Worm (Caenorhabditis elegans) whole organism, late embryonic: ENCODE measurements around the gene R04D3.2.

Experiments
- F13H6.1 ChIP-seq: sonication (generic microtip); optimal IDR thresholded peaks from 2 replicates; lab custom pipeline; 2016; ENCODE audit warnings: missing genetic modification characterization, missing compliant biosample characterization
- ama-1 ChIP-seq: fragments of 150-350 bp; optimal IDR thresholded peaks from 2 replicates; lab custom pipeline; 2014
- ceh-31 ChIP-seq: sonication (generic microtip); optimal IDR thresholded peaks from 2 replicates; lab custom pipeline; 2016; ENCODE audit warnings: missing genetic modification characterization, missing compliant biosample characterization
- dmd-4 ChIP-seq: sonication (generic microtip); optimal IDR thresholded peaks from 2 replicates; lab custom pipeline; 2016; ENCODE audit warnings: borderline replicate concordance, missing genetic modification characterization, missing compliant biosample characterization
- elt-2 ChIP-seq: sonication (generic microtip); optimal IDR thresholded peaks from 2 replicates; lab custom pipeline; 2016; ENCODE audit warnings: missing genetic modification reagents, missing genetic modification characterization, missing compliant biosample characterization
- fkh-6 ChIP-seq: sonication (generic microtip); optimal IDR thresholded peaks from 2 replicates; lab custom pipeline; 2016; ENCODE audit warnings: missing genetic modification characterization, missing compliant biosample characterization
- hlh-8 ChIP-seq: sonication (generic microtip); optimal IDR thresholded peaks from 2 replicates; lab custom pipeline; 2016; ENCODE audit warnings: missing genotype, missing genetic modification characterization, missing compliant biosample characterization
- lim-6 ChIP-seq: sonication (generic microtip); optimal IDR thresholded peaks from 2 replicates; lab custom pipeline; 2016; ENCODE audit warnings: missing genetic modification characterization, missing compliant biosample characterization
- lin-11 ChIP-seq: fragments of 200-800 bp; sonication (Bioruptor generic); optimal IDR thresholded peaks from 2 replicates; lab custom pipeline; 2018; ENCODE audit warnings: mild to moderate bottlenecking, missing genetic modification characterization, missing compliant biosample characterization
- nhr-232 ChIP-seq: sonication (generic microtip); optimal IDR thresholded peaks from 2 replicates; lab custom pipeline; 2016; ENCODE audit warnings: missing genetic modification characterization, missing compliant biosample characterization
- rnt-1 ChIP-seq: sonication (generic microtip); optimal IDR thresholded peaks from 2 replicates; lab custom pipeline; 2016; ENCODE audit warnings: missing genetic modification characterization, missing compliant biosample characterization
- tbx-2 ChIP-seq: sonication (generic microtip); optimal IDR thresholded peaks from 2 replicates; lab custom pipeline; 2016; ENCODE audit warnings: missing genetic modification characterization, missing compliant biosample characterization

DNA sequence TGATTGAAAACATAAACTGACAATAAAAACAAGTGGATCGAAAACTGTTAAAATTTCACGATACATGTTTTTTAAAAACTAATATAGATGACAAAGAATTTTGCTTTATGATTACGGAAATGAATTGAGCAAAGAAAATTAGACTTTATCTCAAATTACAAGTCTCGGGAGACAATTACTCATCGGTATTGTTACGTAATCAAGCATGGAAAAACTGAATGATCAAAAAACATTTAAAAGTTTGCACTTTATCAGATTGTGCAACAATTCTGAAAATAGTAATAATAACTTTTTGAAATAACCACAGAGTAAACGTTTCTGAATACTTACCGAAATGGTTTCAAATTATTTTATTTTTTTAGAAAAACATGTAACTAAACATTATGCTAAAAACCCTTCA, 19.3 kb upstream of the R04D3.2 start, which contains the start of gene srd-43:
- TF ChIP-seq lin-11 (tag; lab: Kevin White, UChicago) (no peak), hlh-8 (tag; lab: Kevin White, UChicago) (no peak), ama-1 (no peak), elt-2 (tag; lab: Kevin White, UChicago) (no peak), F13H6.1 (tag; lab: Kevin White, UChicago) (no peak), tbx-2 (tag; lab: Kevin White, UChicago) (no peak), ceh-31 (tag; lab: Kevin White, UChicago) (no peak), nhr-232 (tag; lab: Kevin White, UChicago) (no peak), dmd-4 (tag; lab: Kevin White, UChicago) (no peak), rnt-1 (tag; lab: Kevin White, UChicago) (no peak), fkh-6 (tag; lab: Kevin White, UChicago) (no peak), lim-6 (no peak)
